Worm (Caenorhabditis elegans): ENCODE results near the gene cyp-13A10.

cyp-13A10 gene

DNA sequence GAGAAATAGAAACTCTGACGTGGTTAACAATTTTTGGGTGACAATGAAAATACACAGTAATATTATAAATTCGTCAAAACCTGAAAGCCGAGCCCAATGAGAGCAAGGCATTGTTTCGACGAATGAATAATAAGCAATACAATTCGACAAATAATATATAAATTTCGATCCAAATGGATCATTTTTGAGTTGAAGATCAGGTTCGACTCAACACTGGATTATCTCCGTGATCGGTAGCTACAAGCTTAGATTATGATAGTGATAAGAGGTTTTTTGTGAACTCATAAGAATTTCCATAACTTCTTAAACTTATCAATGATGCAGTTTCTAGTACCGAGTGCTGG is 44.8 kb downstream of the cyp-13A10 start:
- TF ChIP-seq lin-35 (GFP tag; optimal IDR thresholded peaks at IDR 0.05) (no peak), madf-10 (tag; optimal IDR thresholded peaks at IDR 0.05) (peak; percentile 21), cebp-1 (GFP tag; IDR thresholded peaks at IDR 0.05) (0 out of 2 replicates have a peak, but pooled peaks have one; percentile 21), cebp-1 (tag; optimal IDR thresholded peaks at IDR 0.05) (no peak), rcor-1 (GFP tag; IDR thresholded peaks at IDR 0.05) (peak; percentile 37; the same call in 1 of the 2 replicates), nhr-80 (tag; optimal IDR thresholded peaks at IDR 0.05) (peak; percentile 15), ztf-6 (GFP tag; IDR thresholded peaks at IDR 0.05) (no peak), F37B4.10 (GFP tag; IDR thresholded peaks at IDR 0.05) (0 out of 2 replicates have a peak, but pooled peaks have one; percentile 40), snpc-1.1 (tag; optimal IDR thresholded peaks at IDR 0.05; ENCODE audit: insufficient read depth) (no peak), egl-44 (GFP tag; IDR thresholded peaks at IDR 0.05) (no peak), let-607 (tag; optimal IDR thresholded peaks at IDR 0.05) (peak in 1 of 2 experiments; percentile 8), lin-26 (GFP tag; IDR thresholded peaks at IDR 0.05) (0 out of 2 replicates have a peak, but pooled peaks have one; percentile 19), Y53G8AR.9 (GFP tag; conservative IDR thresholded peaks at IDR 0.05) (0 out of 2 replicates have a peak, but pooled peaks have one; percentile 5), nhr-120 (GFP tag; IDR thresholded peaks at IDR 0.05) (no peak), mxl-1 (tag; optimal IDR thresholded peaks at IDR 0.05) (no peak), ama-1 (optimal IDR thresholded peaks at IDR 0.05) (no peak), ama-1 (GFP tag; optimal IDR thresholded peaks at IDR 0.05) (peak in 1 of 2 experiments; percentile 17), pbrm-1 (GFP tag; IDR thresholded peaks at IDR 0.05) (peak; percentile 10; the same call in 1 of the 2 replicates), chd-7 (tag; optimal IDR thresholded peaks at IDR 0.05) (no peak), lag-1 (GFP tag; IDR thresholded peaks at IDR 0.05) (no peak), atf-7 (tag; optimal IDR thresholded peaks at IDR 0.05) (no peak), tbp1 (GFP tag; optimal IDR thresholded peaks at IDR 0.05) (no peak), ZK185.1 (tag; optimal IDR thresholded peaks at IDR 0.05; ENCODE audit: poor library complexity, severe bottlenecking) (peak; percentile 37), nfya-1 (tag; optimal IDR thresholded peaks at IDR 0.05; ENCODE audit: borderline replicate concordance, insufficient read depth) (no peak)

DNA sequence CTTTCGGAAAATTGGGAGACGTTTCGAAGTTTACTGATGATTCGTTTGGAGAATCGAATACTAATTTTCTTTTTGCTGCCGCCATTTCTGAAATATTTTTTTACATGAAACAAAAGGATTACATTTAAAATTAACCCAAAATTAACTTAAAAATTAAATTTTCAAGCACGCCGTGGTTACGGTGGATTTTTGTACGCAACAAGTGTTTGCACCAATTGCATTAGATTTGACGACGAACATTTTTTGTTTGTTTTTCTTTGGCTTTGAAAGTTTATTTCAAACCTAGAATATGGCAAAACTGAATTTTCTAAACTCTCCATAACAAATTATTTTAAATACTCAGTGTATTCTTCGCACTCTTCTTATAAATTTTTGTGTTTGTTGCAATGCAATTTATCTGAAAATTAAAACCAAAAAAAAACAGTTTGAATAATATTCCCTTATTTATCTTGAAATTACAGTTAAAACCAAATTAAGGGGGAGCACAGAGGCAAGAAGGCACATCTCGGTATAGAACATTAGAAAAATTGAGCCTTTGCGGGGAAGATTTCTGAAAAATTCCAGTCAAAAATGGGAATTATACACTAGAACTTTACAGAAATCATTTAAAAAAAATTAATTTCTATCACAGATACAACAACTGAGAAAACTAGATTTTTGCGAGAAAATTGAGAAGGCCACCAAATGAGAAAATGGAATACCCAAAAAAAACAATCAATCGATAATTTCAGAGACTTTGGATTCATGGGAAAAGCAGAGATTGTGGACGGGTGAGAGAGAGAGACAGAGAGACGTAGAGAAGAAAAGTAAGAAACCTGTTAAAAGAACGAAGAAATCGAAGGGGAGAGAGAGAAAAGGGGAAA is 45.4 kb downstream of the cyp-13A10 start, which contains the start of gene hal-3:
hal-3 (minus strand) TSS at position 87 of the 863 bp plus-strand sequence.
- TF ChIP-seq snpc-3.4 (tag; optimal IDR thresholded peaks at IDR 0.05): no peak
- no peak for TF ChIP-seq snpc-1.3 (tag; optimal IDR thresholded peaks at IDR 0.05; ENCODE audit: insufficient read depth)
- TF ChIP-seq him-1 (tag; optimal IDR thresholded peaks at IDR 0.05): peak; percentile 23
- no peak for TF ChIP-seq lir-1 (GFP tag; conservative IDR thresholded peaks at IDR 0.05)
- TF ChIP-seq ets-4 (GFP tag; optimal IDR thresholded peaks at IDR 0.05): no peak
- TF ChIP-seq chd-7 (tag; optimal IDR thresholded peaks at IDR 0.05): no peak
- TF ChIP-seq lin-54 (GFP tag; optimal IDR thresholded peaks at IDR 0.05): peak; percentile 25
- no peak for TF ChIP-seq Y67H2A.10 (GFP tag; conservative IDR thresholded peaks at IDR 0.05)
- no peak for TF ChIP-seq lin-40 (tag; optimal IDR thresholded peaks at IDR 0.05)
- no peak for TF ChIP-seq ztf-6 (GFP tag; IDR thresholded peaks at IDR 0.05)
- TF ChIP-seq nfyb-1 (GFP tag; IDR thresholded peaks at IDR 0.05): 0 out of 2 replicates have a peak, but pooled peaks have one; percentile 35
- TF ChIP-seq hsf-1 (GFP tag; IDR thresholded peaks at IDR 0.05): no peak
- TF ChIP-seq hlh-26 (GFP tag; conservative IDR thresholded peaks at IDR 0.05): no peak
- no peak for TF ChIP-seq Y53F4B.3 (GFP tag; IDR thresholded peaks at IDR 0.05)
- 0 out of 2 replicates have a peak, but pooled peaks have one; percentile 52 for TF ChIP-seq Y95B8A.8 (GFP tag; IDR thresholded peaks at IDR 0.05)
- no peak for TF ChIP-seq ccch-3 (GFP tag; optimal IDR thresholded peaks at IDR 0.05)
- TF ChIP-seq ZK185.1 (tag; optimal IDR thresholded peaks at IDR 0.05; ENCODE audit: poor library complexity, severe bottlenecking): peak; percentile 36
- no peak for TF ChIP-seq ceh-91 (GFP tag; IDR thresholded peaks at IDR 0.05)
- peak; percentile 61 for TF ChIP-seq F10E7.11 (tag; optimal IDR thresholded peaks at IDR 0.05)
- TF ChIP-seq sptf-2 (GFP tag; optimal IDR thresholded peaks at IDR 0.05): no peak
- no peak for TF ChIP-seq nhr-80 (tag; optimal IDR thresholded peaks at IDR 0.05)
- no peak for TF ChIP-seq rpc-1 (optimal IDR thresholded peaks at IDR 0.05)
- no peak for TF ChIP-seq rpc-1 (tag; optimal IDR thresholded peaks at IDR 0.05)
- TF ChIP-seq hmg-1.2 (GFP tag; IDR thresholded peaks at IDR 0.05): no peak
- TF ChIP-seq ztf-3 (GFP tag; optimal IDR thresholded peaks at IDR 0.05): no peak
- no peak for TF ChIP-seq dox-1 (GFP tag; IDR thresholded peaks at IDR 0.05)

Data from whole organism, young adult.